Fruit fly (Drosophila melanogaster) whole organism, embryonic: Measurements from ENCODE around the gene CG13810.

Experiments used
- Atf3 ChIP-seq: fragments of 200-800 bp; sonication (Bioruptor generic); optimal IDR thresholded peaks from 3 replicates; lab custom pipeline; 2016; ENCODE audit warnings: missing biosample characterization, missing genetic modification characterization
- Awh ChIP-seq: fragments of 200-800 bp; sonication (Bioruptor generic); IDR thresholded peaks from 2 replicates; pipeline ENCODE4, ENCODE4 v1.3.6; 2022; ENCODE audit warnings: missing biosample characterization, missing genetic modification characterization
- CG10147 ChIP-seq: fragments of 200-800 bp; sonication (Bioruptor generic); optimal IDR thresholded peaks from 2 replicates; lab custom pipeline; 2019; ENCODE audit warnings: missing biosample characterization, mild to moderate bottlenecking, missing genetic modification characterization, moderate library complexity
- CG10267 ChIP-seq: fragments of 200-800 bp; sonication (Bioruptor generic); optimal IDR thresholded peaks from 2 replicates; lab custom pipeline; 2018; ENCODE audit warnings: missing biosample characterization, mild to moderate bottlenecking, missing genetic modification characterization, moderate library complexity
- CG10654 ChIP-seq: fragments of 200-800 bp; sonication (Bioruptor generic); optimal IDR thresholded peaks from 2 replicates; lab custom pipeline; 2016; ENCODE audit warnings: missing biosample characterization, missing genetic modification characterization
- CG11247 ChIP-seq: fragments of 200-800 bp; sonication (Bioruptor generic); IDR thresholded peaks from 2 replicates; pipeline ENCODE4 v1.3.6; 2022; ENCODE audit warnings: missing biosample characterization, missing genetic modification characterization
- CG11696 ChIP-seq: fragments of 200-800 bp; sonication (Bioruptor generic); IDR thresholded peaks from 2 replicates; pipeline ENCODE4 v1.3.6; 2022; ENCODE audit warnings: missing biosample characterization, missing genetic modification characterization
- CG12769 ChIP-seq: fragments of 200-800 bp; sonication (Bioruptor generic); optimal IDR thresholded peaks from 2 replicates; lab custom pipeline; 2019; ENCODE audit warnings: missing biosample characterization, mild to moderate bottlenecking, missing genetic modification characterization, moderate library complexity
- CG15073 ChIP-seq: fragments of 200-800 bp; sonication (Bioruptor generic); optimal IDR thresholded peaks from 2 replicates; lab custom pipeline; 2016; ENCODE audit warnings: missing biosample characterization, missing genetic modification characterization
- CG18599 ChIP-seq: fragments of 200-800 bp; sonication (Bioruptor generic); optimal IDR thresholded peaks from 3 replicates; lab custom pipeline; 2017; ENCODE audit warnings: missing biosample characterization, missing genetic modification characterization, mild to moderate bottlenecking, moderate library complexity, missing genetic modification reagents
- CG33213 ChIP-seq: fragments of 200-800 bp; sonication (Bioruptor generic); optimal IDR thresholded peaks from 3 replicates; lab custom pipeline; 2016; ENCODE audit warnings: missing biosample characterization, missing genetic modification characterization
- CG34422 ChIP-seq: fragments of 200-800 bp; sonication (Bioruptor generic); IDR thresholded peaks from 3 replicates; pipeline ENCODE4 v1.3.6; 2022; ENCODE audit warnings: missing biosample characterization, missing genetic modification characterization
- CG3847 ChIP-seq: fragments of 200-800 bp; sonication (Bioruptor generic); IDR thresholded peaks from 2 replicates; pipeline ENCODE4 v1.3.6; 2022; ENCODE audit warnings: missing biosample characterization, missing genetic modification characterization
- CG3995 ChIP-seq: fragments of 200-800 bp; sonication (Bioruptor generic); optimal IDR thresholded peaks from 3 replicates; lab custom pipeline; 2016; ENCODE audit warnings: missing biosample characterization, missing genetic modification characterization
- CG4282 ChIP-seq: fragments of 200-800 bp; sonication (Bioruptor generic); optimal IDR thresholded peaks from 2 replicates; lab custom pipeline; 2016; ENCODE audit warnings: missing biosample characterization, missing genetic modification characterization
- CG43689 ChIP-seq: fragments of 200-800 bp; sonication (Bioruptor generic); IDR thresholded peaks from 2 replicates; pipeline ENCODE4 v1.3.6; 2022; ENCODE audit warnings: missing biosample characterization, missing genetic modification characterization
- CG4707 ChIP-seq: fragments of 200-800 bp; sonication (Bioruptor generic); optimal IDR thresholded peaks from 2 replicates; lab custom pipeline; 2018; ENCODE audit warnings: missing biosample characterization, mild to moderate bottlenecking, missing genetic modification characterization, moderate library complexity
- CG6254 ChIP-seq: fragments of 200-800 bp; sonication (Bioruptor generic); optimal IDR thresholded peaks from 3 replicates; lab custom pipeline; 2017; ENCODE audit warnings: mild to moderate bottlenecking, missing biosample characterization, missing genetic modification reagents, missing genetic modification characterization
- CG6654 ChIP-seq: fragments of 200-800 bp; sonication (Bioruptor generic); optimal IDR thresholded peaks from 2 replicates; lab custom pipeline; 2017; ENCODE audit warnings: missing biosample characterization, mild to moderate bottlenecking, missing genetic modification characterization
- CG9215 ChIP-seq: fragments of 200-800 bp; sonication (Bioruptor generic); IDR thresholded peaks from 2 replicates; pipeline ENCODE4 v1.3.6; 2022; ENCODE audit warnings: missing biosample characterization, missing genetic modification characterization
- CG9932 ChIP-seq: fragments of 200-800 bp; sonication (Bioruptor generic); IDR thresholded peaks from 2 replicates; pipeline ENCODE4 v1.3.6; 2022; ENCODE audit warnings: missing biosample characterization, missing genetic modification characterization
- CTCF ChIP-seq: fragments of 200-800 bp; sonication (Bioruptor generic); optimal IDR thresholded peaks from 2 replicates; lab custom pipeline; 2017; ENCODE audit warnings: missing biosample characterization, mild to moderate bottlenecking, missing genetic modification characterization, moderate library complexity
- CoRest ChIP-seq: fragments of 200-800 bp; sonication (Bioruptor generic); optimal IDR thresholded peaks from 3 replicates; lab custom pipeline; 2018; ENCODE audit warnings: missing biosample characterization, mild to moderate bottlenecking, missing genetic modification characterization, moderate library complexity
- Dad ChIP-seq: fragments of 200-800 bp; sonication (Bioruptor generic); optimal IDR thresholded peaks from 3 replicates; lab custom pipeline; 2016; ENCODE audit warnings: missing biosample characterization, missing genetic modification characterization
- Doc2 ChIP-seq: fragments of 200-800 bp; sonication (Bioruptor generic); IDR thresholded peaks from 2 replicates; pipeline ENCODE4 v1.3.6; 2022; ENCODE audit warnings: missing biosample characterization, missing genetic modification characterization
- HHEX ChIP-seq: fragments of 200-800 bp; sonication (Bioruptor generic); optimal IDR thresholded peaks from 3 replicates; lab custom pipeline; 2017; ENCODE audit warnings: missing biosample characterization, mild to moderate bottlenecking, missing genetic modification characterization, missing genetic modification reagents
- HLH54F ChIP-seq: fragments of 200-800 bp; sonication (Bioruptor generic); optimal IDR thresholded peaks from 3 replicates; lab custom pipeline; 2016; ENCODE audit warnings: missing biosample characterization, missing genetic modification characterization
- HmgD ChIP-seq: fragments of 200-800 bp; sonication (Bioruptor generic); optimal IDR thresholded peaks from 3 replicates; lab custom pipeline; 2016; ENCODE audit warnings: missing biosample characterization, missing genetic modification characterization
- NC2α ChIP-seq: fragments of 200-800 bp; sonication (Bioruptor generic); optimal IDR thresholded peaks from 2 replicates; lab custom pipeline; 2016; ENCODE audit warnings: missing biosample characterization, missing genetic modification characterization
- PHDP ChIP-seq: fragments of 200-800 bp; sonication (Bioruptor generic); optimal IDR thresholded peaks from 3 replicates; lab custom pipeline; 2018; ENCODE audit warnings: missing biosample characterization, mild to moderate bottlenecking, missing genetic modification characterization, moderate library complexity
- ara ChIP-seq: fragments of 200-800 bp; sonication (Bioruptor generic); IDR thresholded peaks from 2 replicates; pipeline ENCODE4 v1.3.6; 2022; ENCODE audit warnings: missing biosample characterization, missing genetic modification characterization
- bigmax ChIP-seq: fragments of 200-800 bp; sonication (Bioruptor generic); optimal IDR thresholded peaks from 2 replicates; lab custom pipeline; 2018; ENCODE audit warnings: missing biosample characterization, mild to moderate bottlenecking, missing genetic modification characterization
- btn ChIP-seq: fragments of 200-800 bp; sonication (Bioruptor generic); optimal IDR thresholded peaks from 2 replicates; lab custom pipeline; 2016; ENCODE audit warnings: missing biosample characterization, missing genetic modification characterization
- cato ChIP-seq: fragments of 200-800 bp; sonication (Bioruptor generic); optimal IDR thresholded peaks from 2 replicates; lab custom pipeline; 2016; ENCODE audit warnings: missing biosample characterization, missing genetic modification characterization, borderline replicate concordance
- chinmo ChIP-seq: fragments of 200-800 bp; sonication (Bioruptor generic); IDR thresholded peaks from 4 replicates; pipeline ENCODE4 v1.3.6; 2022; ENCODE audit warnings: missing biosample characterization, missing genetic modification characterization; ENCODE audit not compliant: partially characterized antibody
- chn ChIP-seq: fragments of 200-800 bp; sonication (Bioruptor generic); optimal IDR thresholded peaks from 2 replicates; lab custom pipeline; 2016; ENCODE audit warnings: missing biosample characterization, missing genetic modification characterization
- crol ChIP-seq: fragments of 200-800 bp; sonication (Bioruptor generic); IDR thresholded peaks from 2 replicates; pipeline ENCODE4 v1.3.6; 2022; ENCODE audit warnings: missing biosample characterization, missing genetic modification characterization
- dati ChIP-seq: fragments of 200-800 bp; sonication (Bioruptor generic); IDR thresholded peaks from 2 replicates; pipeline ENCODE4 v1.3.6; 2022; ENCODE audit warnings: missing biosample characterization, missing genetic modification characterization
- esg ChIP-seq: fragments of 200-800 bp; sonication (Bioruptor generic); conservative IDR thresholded peaks from 2 replicates; pipeline ENCODE4 v1.3.6; 2022; ENCODE audit warnings: missing biosample characterization, missing genetic modification characterization
- fu2 ChIP-seq: fragments of 200-800 bp; sonication (Bioruptor generic); optimal IDR thresholded peaks from 2 replicates; lab custom pipeline; 2016; ENCODE audit warnings: missing biosample characterization, missing genetic modification characterization
- h ChIP-seq: fragments of >200 bp; optimal IDR thresholded peaks from 2 replicates; lab custom pipeline; 2017
- ken ChIP-seq: fragments of 200-800 bp; sonication (Bioruptor generic); IDR thresholded peaks from 3 replicates; pipeline ENCODE4 v1.3.6; 2022; ENCODE audit warnings: missing biosample characterization, missing genetic modification characterization
- lmd ChIP-seq: fragments of 200-800 bp; sonication (Bioruptor generic); IDR thresholded peaks from 2 replicates; pipeline ENCODE4 v1.3.6; 2022; ENCODE audit warnings: missing biosample characterization, missing genetic modification characterization
- mam ChIP-seq: fragments of 200-800 bp; sonication (Bioruptor generic); optimal IDR thresholded peaks from 3 replicates; lab custom pipeline; 2016; ENCODE audit warnings: missing biosample characterization, missing genetic modification characterization
- ro ChIP-seq: fragments of 200-800 bp; sonication (Bioruptor generic); IDR thresholded peaks from 2 replicates; pipeline ENCODE4 v1.3.6; 2022; ENCODE audit warnings: missing biosample characterization, missing genetic modification characterization
- schlank ChIP-seq: fragments of 200-800 bp; sonication (Bioruptor generic); optimal IDR thresholded peaks from 2 replicates; lab custom pipeline; 2018; ENCODE audit warnings: missing biosample characterization, mild to moderate bottlenecking, missing genetic modification characterization
- sens-2 ChIP-seq: fragments of 200-800 bp; sonication (Bioruptor generic); IDR thresholded peaks from 2 replicates; pipeline ENCODE4 v1.3.6; 2022; ENCODE audit warnings: missing biosample characterization, missing genetic modification characterization
- sr ChIP-seq: fragments of 200-800 bp; sonication (Bioruptor generic); IDR thresholded peaks from 3 replicates; pipeline ENCODE4 v1.3.6; 2022; ENCODE audit warnings: missing biosample characterization, missing genetic modification characterization
- tin ChIP-seq: fragments of 200-800 bp; sonication (Bioruptor generic); optimal IDR thresholded peaks from 3 replicates; lab custom pipeline; 2016; ENCODE audit warnings: missing biosample characterization, missing genetic modification characterization
- trem ChIP-seq: fragments of 200-800 bp; optimal IDR thresholded peaks from 3 replicates; lab custom pipeline; 2019; ENCODE audit warnings: missing biosample characterization, mild to moderate bottlenecking, missing genetic modification characterization, moderate library complexity
- wdn ChIP-seq: fragments of 200-800 bp; sonication (Bioruptor generic); IDR thresholded peaks from 2 replicates; pipeline ENCODE4 v1.3.6; 2022; ENCODE audit warnings: missing biosample characterization, missing genetic modification characterization
- zen ChIP-seq: fragments of 200-800 bp; sonication (Bioruptor generic); optimal IDR thresholded peaks from 3 replicates; lab custom pipeline; 2018; ENCODE audit warnings: missing biosample characterization, mild to moderate bottlenecking, missing genetic modification characterization, moderate library complexity

The CG13810 gene

dm6 chr3L:2151588-2152372 is 34.0 kb upstream of the CG13810 start, which contains the start of gene zormin:
Gene zormin, minus strand, starts transcription at chr3L:2151700.
- no peak for TF ChIP-seq CG3847 (GFP tag; lab: Robert Waterston, UW)
- no peak for TF ChIP-seq Doc2 (GFP tag; lab: Robert Waterston, UW)
- peak; percentile 80; the same call in 2 of the 4 replicates for TF ChIP-seq chinmo (GFP tag; lab: Robert Waterston, UW)
- no peak for TF ChIP-seq CG15073
- no peak for TF ChIP-seq CTCF
- no peak for TF ChIP-seq NC2α (GFP tag; lab: Kevin White, UChicago)
- no peak for TF ChIP-seq Dad
- TF ChIP-seq HLH54F (GFP tag; lab: Kevin White, UChicago): no peak
- TF ChIP-seq CG33213: no peak
- TF ChIP-seq CG9215 (GFP tag; lab: Robert Waterston, UW): no peak
- peak; percentile 16 for TF ChIP-seq tin (GFP tag; lab: Kevin White, UChicago)
- peak; percentile 7 for TF ChIP-seq CG18599
- no peak for TF ChIP-seq CG10267
- no peak for TF ChIP-seq CG11696 (GFP tag; lab: Robert Waterston, UW)
- no peak for TF ChIP-seq bigmax (GFP tag; lab: Kevin White, UChicago)
- TF ChIP-seq trem: no peak
- TF ChIP-seq CG9932 (GFP tag; lab: Robert Waterston, UW): no peak
- TF ChIP-seq zen: no peak
- TF ChIP-seq PHDP (tag; lab: Kevin White, UChicago): no peak
- no peak for TF ChIP-seq esg
- peak; percentile 59; the same call in 1 of the 2 replicates for TF ChIP-seq Awh
- TF ChIP-seq CG43689: no peak
- peak; percentile 26; the same call in 1 of the 2 replicates for TF ChIP-seq lmd (GFP tag; lab: Robert Waterston, UW)
- peak; percentile 20 for TF ChIP-seq mam (GFP tag; lab: Kevin White, UChicago)
- TF ChIP-seq crol (GFP tag; lab: Robert Waterston, UW): peak; percentile 76
- no peak for TF ChIP-seq CG6254
- TF ChIP-seq h (lab: Kevin White, UChicago): no peak
- TF ChIP-seq CG4707 (GFP tag; lab: Kevin White, UChicago): no peak
- TF ChIP-seq CG34422 (GFP tag; lab: Robert Waterston, UW): no peak
- no peak for TF ChIP-seq ara
- TF ChIP-seq CG3995: no peak
- TF ChIP-seq ro (GFP tag; lab: Robert Waterston, UW): no peak
- TF ChIP-seq CG10147 (GFP tag; lab: Kevin White, UChicago): no peak
- no peak for TF ChIP-seq CoRest
- no peak for TF ChIP-seq cato (GFP tag; lab: Kevin White, UChicago)
- TF ChIP-seq sens-2 (GFP tag; lab: Robert Waterston, UW): no peak
- TF ChIP-seq btn (GFP tag; lab: Kevin White, UChicago): peak; percentile 22
- TF ChIP-seq dati: no peak
- TF ChIP-seq schlank (tag; lab: Kevin White, UChicago): no peak
- no peak for TF ChIP-seq ken (GFP tag; lab: Robert Waterston, UW)
- TF ChIP-seq HHEX (GFP tag; lab: Kevin White, UChicago): peak; percentile 8
- TF ChIP-seq CG11247 (GFP tag; lab: Robert Waterston, UW): 0 out of 2 replicates have a peak, but pooled peaks have one; percentile 21
- no peak for TF ChIP-seq chn (GFP tag; lab: Kevin White, UChicago)
- no peak for TF ChIP-seq wdn (GFP tag; lab: Robert Waterston, UW)
- no peak for TF ChIP-seq CG10654 (GFP tag; lab: Kevin White, UChicago)
- TF ChIP-seq HmgD (GFP tag; lab: Kevin White, UChicago): no peak
- no peak for TF ChIP-seq CG4282 (GFP tag; lab: Kevin White, UChicago)
- TF ChIP-seq fu2 (GFP tag; lab: Kevin White, UChicago): no peak
- no peak for TF ChIP-seq CG6654 (GFP tag; lab: Kevin White, UChicago)
- peak; percentile 17 for TF ChIP-seq CG12769 (tag; lab: Kevin White, UChicago)
- TF ChIP-seq sr (GFP tag; lab: Robert Waterston, UW): no peak
- no peak for TF ChIP-seq Atf3 (GFP tag; lab: Kevin White, UChicago)
